Fruit fly (Drosophila melanogaster) whole organism, prepupa: Measurements from ENCODE around the gene CG1024.

Source experiments
- Blimp-1 ChIP-seq: fragments of 200-800 bp; sonication (Bioruptor generic); optimal IDR thresholded peaks from 3 replicates; lab custom pipeline; 2017; ENCODE audit warnings: missing biosample characterization, missing genetic modification characterization, mild to moderate bottlenecking, moderate library complexity, missing genetic modification reagents
- CG10631 ChIP-seq: fragments of 200-800 bp; sonication (Bioruptor generic); optimal IDR thresholded peaks from 2 replicates; lab custom pipeline; 2016; ENCODE audit warnings: missing biosample characterization, missing genetic modification characterization
- CG10669 ChIP-seq: fragments of 200-800 bp; sonication (Bioruptor generic); optimal IDR thresholded peaks from 3 replicates; lab custom pipeline; 2018; ENCODE audit warnings: missing biosample characterization, mild to moderate bottlenecking, missing genetic modification characterization, moderate library complexity
- CG11762 ChIP-seq: fragments of 200-800 bp; sonication (Bioruptor generic); optimal IDR thresholded peaks from 3 replicates; lab custom pipeline; 2016; ENCODE audit warnings: missing biosample characterization, missing genetic modification characterization; ENCODE audit not compliant: insufficient read depth
- CG11902 ChIP-seq: fragments of 200-800 bp; sonication (Bioruptor generic); optimal IDR thresholded peaks from 3 replicates; lab custom pipeline; 2016; ENCODE audit warnings: missing biosample characterization, missing genetic modification characterization
- CG15336 ChIP-seq: fragments of 200-800 bp; sonication (Bioruptor generic); IDR thresholded peaks from 2 replicates; pipeline ENCODE4 v1.3.6; 2022; ENCODE audit warnings: missing biosample characterization, missing genetic modification characterization
- CG16779 ChIP-seq: fragments of 200-800 bp; sonication (Bioruptor generic); optimal IDR thresholded peaks from 3 replicates; lab custom pipeline; 2017; ENCODE audit warnings: missing biosample characterization, mild to moderate bottlenecking, missing genetic modification characterization
- CG3032 ChIP-seq: fragments of 200-800 bp; optimal IDR thresholded peaks from 2 replicates; lab custom pipeline; 2019; ENCODE audit warnings: missing biosample characterization, mild to moderate bottlenecking, missing genetic modification characterization, moderate library complexity
- CG32006 ChIP-seq: fragments of 200-800 bp; sonication (Bioruptor generic); optimal IDR thresholded peaks from 3 replicates; lab custom pipeline; 2017; ENCODE audit warnings: missing biosample characterization, mild to moderate bottlenecking, missing genetic modification characterization
- CG6163 ChIP-seq: fragments of 200-800 bp; sonication (Bioruptor generic); IDR thresholded peaks from 3 replicates; pipeline ENCODE4 v1.3.6; 2022; ENCODE audit warnings: missing biosample characterization, missing genetic modification characterization
- CG6276 ChIP-seq: fragments of 200-800 bp; sonication (Bioruptor generic); optimal IDR thresholded peaks from 2 replicates; lab custom pipeline; 2017; ENCODE audit warnings: missing biosample characterization, mild to moderate bottlenecking, missing genetic modification characterization
- CG6792 ChIP-seq: fragments of 200-800 bp; sonication (Bioruptor generic); optimal IDR thresholded peaks from 3 replicates; lab custom pipeline; 2016; ENCODE audit warnings: missing biosample characterization, missing genetic modification characterization
- CG6808 ChIP-seq: fragments of 200-800 bp; sonication (Bioruptor generic); optimal IDR thresholded peaks from 3 replicates; lab custom pipeline; 2017; ENCODE audit warnings: missing biosample characterization, missing genetic modification characterization, mild to moderate bottlenecking, moderate library complexity, missing genetic modification reagents
- CG6854 ChIP-seq: fragments of 200-800 bp; sonication (Bioruptor generic); optimal IDR thresholded peaks from 2 replicates; lab custom pipeline; 2017; ENCODE audit warnings: missing biosample characterization, mild to moderate bottlenecking, missing genetic modification characterization
- CG7368 ChIP-seq: fragments of 200-800 bp; sonication (Bioruptor generic); optimal IDR thresholded peaks from 3 replicates; lab custom pipeline; 2016; ENCODE audit warnings: missing biosample characterization, missing genetic modification characterization
- CG8119 ChIP-seq: fragments of 200-800 bp; sonication (Bioruptor generic); IDR thresholded peaks from 3 replicates; pipeline ENCODE4 v1.3.6; 2022; ENCODE audit warnings: missing biosample characterization, missing genetic modification characterization
- CG8319 ChIP-seq: fragments of 200-800 bp; sonication (Bioruptor generic); optimal IDR thresholded peaks from 3 replicates; lab custom pipeline; 2016; ENCODE audit warnings: missing biosample characterization, missing genetic modification characterization
- CG8632 ChIP-seq: fragments of 200-800 bp; sonication (Bioruptor generic); optimal IDR thresholded peaks from 3 replicates; lab custom pipeline; 2016; ENCODE audit warnings: missing biosample characterization, missing genetic modification characterization
- CG9139 ChIP-seq: fragments of 200-800 bp; sonication (Bioruptor generic); optimal IDR thresholded peaks from 3 replicates; lab custom pipeline; 2017; ENCODE audit warnings: missing biosample characterization, mild to moderate bottlenecking, missing genetic modification characterization
- Eip75B ChIP-seq: fragments of 200-800 bp; sonication (Bioruptor generic); optimal IDR thresholded peaks from 3 replicates; lab custom pipeline; 2016; ENCODE audit warnings: missing biosample characterization, missing genetic modification characterization
- Eip78C ChIP-seq: fragments of 200-800 bp; sonication (Bioruptor generic); peaks from one replicate; lab custom pipeline; 2016; ENCODE audit warnings: missing biosample characterization, missing genetic modification characterization
- Eip93F ChIP-seq: fragments of 200-800 bp; sonication (Bioruptor generic); optimal IDR thresholded peaks from 2 replicates; lab custom pipeline; 2016; ENCODE audit warnings: missing biosample characterization, mild to moderate bottlenecking, missing genetic modification characterization
- Ets21C ChIP-seq: fragments of 200-800 bp; sonication (Bioruptor generic); optimal IDR thresholded peaks from 3 replicates; lab custom pipeline; 2016; ENCODE audit warnings: missing biosample characterization, missing genetic modification characterization
- Ets96B ChIP-seq: fragments of 200-800 bp; optimal IDR thresholded peaks from 2 replicates; lab custom pipeline; 2019; ENCODE audit warnings: missing biosample characterization, mild to moderate bottlenecking, missing genetic modification characterization, moderate library complexity
- Gug ChIP-seq: fragments of 200-800 bp; sonication (Bioruptor generic); IDR thresholded peaks from 2 replicates; pipeline ENCODE4 v1.3.6; 2022; ENCODE audit warnings: missing biosample characterization, missing genetic modification characterization
- Hr39 ChIP-seq: fragments of 200-800 bp; sonication (Bioruptor generic); optimal IDR thresholded peaks from 2 replicates; lab custom pipeline; 2016; ENCODE audit warnings: missing biosample characterization, missing genetic modification characterization
- Hr4 ChIP-seq: fragments of 200-800 bp; sonication (Bioruptor generic); optimal IDR thresholded peaks from 3 replicates; lab custom pipeline; 2016; ENCODE audit warnings: missing biosample characterization, missing genetic modification characterization
- OdsH ChIP-seq: fragments of 200-800 bp; sonication (Bioruptor generic); optimal IDR thresholded peaks from 3 replicates; lab custom pipeline; 2016; ENCODE audit warnings: missing biosample characterization, missing genetic modification characterization
- Sox102F ChIP-seq: fragments of 200-800 bp; sonication (Bioruptor generic); optimal IDR thresholded peaks from 2 replicates; lab custom pipeline; 2016; ENCODE audit warnings: missing biosample characterization, mild to moderate bottlenecking, missing genetic modification characterization
- Sox14 ChIP-seq: fragments of 200-800 bp; sonication (Bioruptor generic); optimal IDR thresholded peaks from 3 replicates; lab custom pipeline; 2016; ENCODE audit warnings: missing biosample characterization, missing genetic modification characterization
- Sox15 ChIP-seq: fragments of 200-800 bp; sonication (Bioruptor generic); optimal IDR thresholded peaks from 3 replicates; lab custom pipeline; 2016; ENCODE audit warnings: missing biosample characterization, missing genetic modification characterization
- achi ChIP-seq: fragments of 200-800 bp; sonication (Bioruptor generic); optimal IDR thresholded peaks from 3 replicates; lab custom pipeline; 2016; ENCODE audit warnings: missing biosample characterization, missing genetic modification characterization
- acj6 ChIP-seq: fragments of 200-800 bp; sonication (Bioruptor generic); optimal IDR thresholded peaks from 3 replicates; lab custom pipeline; 2016; ENCODE audit warnings: missing biosample characterization, missing genetic modification characterization
- dac ChIP-seq: fragments of 200-800 bp; sonication (Bioruptor generic); optimal IDR thresholded peaks from 2 replicates; lab custom pipeline; 2017; ENCODE audit warnings: missing biosample characterization, mild to moderate bottlenecking, missing genetic modification characterization
- eg ChIP-seq: fragments of 200-800 bp; sonication (Bioruptor generic); IDR thresholded peaks from 3 replicates; pipeline ENCODE4 v1.3.6; 2022; ENCODE audit warnings: missing biosample characterization, missing genetic modification characterization
- esn ChIP-seq: fragments of 200-800 bp; sonication (Bioruptor generic); optimal IDR thresholded peaks from 2 replicates; lab custom pipeline; 2016; ENCODE audit warnings: missing biosample characterization, mild to moderate bottlenecking, missing genetic modification characterization, moderate library complexity
- fd59A ChIP-seq: fragments of 200-800 bp; sonication (Bioruptor generic); optimal IDR thresholded peaks from 2 replicates; lab custom pipeline; 2017; ENCODE audit warnings: missing biosample characterization, mild to moderate bottlenecking, missing genetic modification characterization, missing genetic modification reagents
- fd85E ChIP-seq: fragments of 200-800 bp; sonication (Bioruptor generic); optimal IDR thresholded peaks from 3 replicates; lab custom pipeline; 2016; ENCODE audit warnings: missing biosample characterization, missing genetic modification characterization
- fkh ChIP-seq: fragments of 200-800 bp; sonication (Bioruptor generic); optimal IDR thresholded peaks from 3 replicates; lab custom pipeline; 2017; ENCODE audit warnings: missing biosample characterization, mild to moderate bottlenecking, missing genetic modification characterization, moderate library complexity
- lz ChIP-seq: fragments of 200-800 bp; sonication (Bioruptor generic); optimal IDR thresholded peaks from 3 replicates; lab custom pipeline; 2016; ENCODE audit warnings: missing biosample characterization, missing genetic modification characterization
- net ChIP-seq: fragments of 200-800 bp; sonication (Bioruptor generic); optimal IDR thresholded peaks from 3 replicates; lab custom pipeline; 2016; ENCODE audit warnings: missing biosample characterization, missing genetic modification characterization
- salr ChIP-seq, 2 experiments: fragments of 200-800 bp; sonication (Bioruptor generic); optimal IDR thresholded peaks; 3 replicates each; lab custom pipeline; 2016 to 2018; ENCODE audit warnings: missing biosample characterization in 2 of 2, missing genetic modification characterization in 2 of 2, mild to moderate bottlenecking in 1 of 2
- ss ChIP-seq, 2 experiments: fragments of 200-800 bp; sonication (Bioruptor generic); optimal IDR thresholded peaks; 2 replicates in 1 of 2; 3 replicates in 1 of 2; lab custom pipeline; 2017 to 2018; ENCODE audit warnings: mild to moderate bottlenecking in 2 of 2, missing biosample characterization in 2 of 2, missing genetic modification characterization in 2 of 2, moderate library complexity in 1 of 2
- svp ChIP-seq: fragments of 200-800 bp; sonication (Bioruptor generic); peaks from one replicate; lab custom pipeline; 2016; ENCODE audit warnings: missing biosample characterization, missing genetic modification characterization
- topi ChIP-seq: fragments of 200-800 bp; sonication (Bioruptor generic); optimal IDR thresholded peaks from 3 replicates; lab custom pipeline; 2016; ENCODE audit warnings: missing biosample characterization, missing genetic modification characterization
- vri ChIP-seq: fragments of 200-800 bp; sonication (Bioruptor generic); optimal IDR thresholded peaks from 3 replicates; lab custom pipeline; 2016; ENCODE audit warnings: missing biosample characterization, mild to moderate bottlenecking, missing genetic modification characterization

CG1024 gene

DNA sequence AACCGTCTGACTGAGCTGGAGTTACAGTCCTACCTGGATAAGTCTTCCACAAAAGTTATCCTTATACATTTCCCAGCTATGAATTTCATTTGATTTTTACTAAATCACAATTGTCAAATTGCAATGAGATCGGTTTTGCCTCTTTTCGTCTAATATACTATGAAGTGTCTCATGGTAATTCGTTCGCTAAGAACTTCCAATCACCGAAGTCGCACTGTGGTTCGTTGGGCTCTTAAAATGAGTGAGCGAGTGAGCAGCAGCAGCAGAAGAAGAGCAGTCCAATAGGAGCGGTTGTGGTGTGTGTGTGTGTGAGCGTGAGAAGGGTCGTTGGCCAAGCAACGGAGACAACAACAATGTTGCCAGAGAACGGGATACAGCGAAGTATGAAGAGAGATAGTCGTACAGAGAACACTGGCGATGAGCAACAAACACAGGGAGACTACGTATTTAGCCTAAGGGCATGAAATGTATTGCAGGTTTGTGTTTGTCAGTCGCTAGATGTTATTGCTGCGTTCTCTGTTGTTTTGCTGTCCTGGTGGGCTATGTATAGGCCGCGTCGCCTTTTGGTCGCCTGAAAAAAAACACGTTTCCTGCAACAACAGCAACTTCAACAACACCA lies 44.0 kb upstream of the CG1024 start (continued):
- peak; percentile 98 for TF ChIP-seq acj6
- TF ChIP-seq CG8319 (GFP tag; lab: Kevin White, UChicago): peak; percentile 97
- peak; percentile 97 for TF ChIP-seq achi (GFP tag; lab: Kevin White, UChicago)
- TF ChIP-seq CG9139: peak; percentile 90
- peak; percentile 96 for TF ChIP-seq fd59A (GFP tag; lab: Kevin White, UChicago)
- peak; percentile 72 for TF ChIP-seq dac (GFP tag; lab: Kevin White, UChicago)
- TF ChIP-seq eg (GFP tag; lab: Robert Waterston, UW): peak; percentile 92
- TF ChIP-seq CG11902: peak; percentile 98
- TF ChIP-seq net (GFP tag; lab: Kevin White, UChicago): peak; percentile 97

DNA sequence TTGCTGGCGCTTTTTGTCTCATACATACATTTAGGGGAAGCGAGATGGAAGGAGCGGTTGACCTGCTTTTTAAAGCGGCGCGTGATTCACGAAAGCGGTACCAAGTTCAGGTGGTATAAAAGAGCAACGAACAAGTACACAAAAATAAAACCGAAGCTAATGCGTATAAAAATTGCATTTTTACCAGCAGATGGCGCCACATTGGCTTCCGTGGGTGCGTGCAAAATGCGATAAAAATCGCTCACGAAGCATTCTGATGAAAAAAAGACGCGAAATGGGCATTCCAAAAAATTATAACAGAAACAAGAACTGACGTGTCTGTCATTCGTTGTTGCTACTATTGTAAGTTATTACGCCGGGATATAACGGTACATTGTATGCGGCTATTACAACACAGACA lies 43.0 kb upstream of the CG1024 start:
- peak; percentile 31 for TF ChIP-seq vri (GFP tag; lab: Kevin White, UChicago)
- TF ChIP-seq Eip75B: peak; percentile 45
- no peak for TF ChIP-seq CG15336 (GFP tag; lab: Robert Waterston, UW)
- TF ChIP-seq ss (GFP tag; optimal IDR thresholded peaks at IDR 0.05; lab: Kevin White, UChicago): peak in 1 of 2 experiments; percentile 45
- TF ChIP-seq Sox14 (GFP tag; lab: Kevin White, UChicago): peak; percentile 1
- peak; percentile 66 for TF ChIP-seq svp (GFP tag; lab: Kevin White, UChicago)
- no peak for TF ChIP-seq CG9139
- TF ChIP-seq Eip78C (GFP tag; lab: Kevin White, UChicago): peak; percentile 37
- 0 out of 3 replicates have a peak, but pooled peaks have one; percentile 29 for TF ChIP-seq CG6163
- no peak for TF ChIP-seq CG7368 (GFP tag; lab: Kevin White, UChicago)
- TF ChIP-seq, all 60 proteins: peak for 7

DNA sequence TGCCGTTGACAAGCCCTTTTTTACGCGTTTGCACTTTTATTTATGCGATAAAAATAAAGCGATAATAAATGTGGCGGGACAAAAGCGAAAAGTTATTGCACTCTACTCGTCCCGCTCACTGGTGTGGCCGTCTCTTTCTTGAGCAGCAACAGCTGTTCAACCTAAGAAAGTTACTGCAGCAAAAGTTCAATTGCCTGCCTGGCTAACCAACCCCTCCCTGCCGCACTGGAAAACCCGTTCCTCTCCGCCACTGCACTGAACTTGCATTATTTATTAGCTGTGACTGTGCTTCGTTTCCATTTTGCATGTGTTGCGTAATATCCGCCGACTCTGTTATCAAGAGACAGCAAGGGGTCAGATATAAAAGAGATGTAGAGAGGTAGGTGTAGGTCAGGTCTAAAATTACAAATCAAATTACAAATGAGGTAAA lies 41.6 kb upstream of the CG1024 start:
- TF ChIP-seq CG10631 (GFP tag; lab: Kevin White, UChicago): no peak
- TF ChIP-seq Gug (GFP tag; lab: Robert Waterston, UW): no peak
- TF ChIP-seq CG6276 (GFP tag; lab: Kevin White, UChicago): peak; percentile 13
- TF ChIP-seq CG3032 (tag; lab: Kevin White, UChicago): no peak
- no peak for TF ChIP-seq CG32006 (GFP tag; lab: Kevin White, UChicago)
- TF ChIP-seq vri (GFP tag; lab: Kevin White, UChicago): peak; percentile 97
- TF ChIP-seq CG11902: no peak
- TF ChIP-seq fd85E (GFP tag; lab: Kevin White, UChicago): no peak
- TF ChIP-seq Sox14 (GFP tag; lab: Kevin White, UChicago): peak; percentile 59
- no peak for TF ChIP-seq salr (GFP tag; optimal IDR thresholded peaks at IDR 0.05; lab: Kevin White, UChicago)
- TF ChIP-seq eg (GFP tag; lab: Robert Waterston, UW): no peak
- no peak for TF ChIP-seq Ets96B
- no peak for TF ChIP-seq CG8632 (GFP tag; lab: Kevin White, UChicago)
- TF ChIP-seq Eip78C (GFP tag; lab: Kevin White, UChicago): peak; percentile 63
- no peak for TF ChIP-seq Eip93F (GFP tag; lab: Kevin White, UChicago)
- peak; percentile 5 for TF ChIP-seq esn (GFP tag; lab: Kevin White, UChicago)
- no peak for TF ChIP-seq CG6808 (GFP tag; lab: Kevin White, UChicago)
- no peak for TF ChIP-seq OdsH (GFP tag; lab: Kevin White, UChicago)
- TF ChIP-seq Sox15 (GFP tag; lab: Kevin White, UChicago): no peak
- no peak for TF ChIP-seq CG16779 (tag; lab: Kevin White, UChicago)
- TF ChIP-seq Sox102F (GFP tag; lab: Kevin White, UChicago): peak; percentile 9
- no peak for TF ChIP-seq CG7368 (GFP tag; lab: Kevin White, UChicago)
- no peak for TF ChIP-seq CG11762
- no peak for TF ChIP-seq Ets21C (GFP tag; lab: Kevin White, UChicago)
- TF ChIP-seq CG6792: no peak
- TF ChIP-seq svp (GFP tag; lab: Kevin White, UChicago): peak; percentile 73
- no peak for TF ChIP-seq ss (GFP tag; optimal IDR thresholded peaks at IDR 0.05; lab: Kevin White, UChicago)
- no peak for TF ChIP-seq fd59A (GFP tag; lab: Kevin White, UChicago)
- no peak for TF ChIP-seq CG9139
- TF ChIP-seq lz (GFP tag; lab: Kevin White, UChicago): no peak
- TF ChIP-seq CG8119 (GFP tag; lab: Robert Waterston, UW): peak; percentile 50; the same call in 1 of the 3 replicates
- 0 out of 2 replicates have a peak, but pooled peaks have one; percentile 8 for TF ChIP-seq CG15336 (GFP tag; lab: Robert Waterston, UW)
- TF ChIP-seq topi (GFP tag; lab: Kevin White, UChicago): peak; percentile 15
- peak; percentile 3 for TF ChIP-seq CG6854 (GFP tag; lab: Kevin White, UChicago)
- no peak for TF ChIP-seq Hr39 (GFP tag; lab: Kevin White, UChicago)
- TF ChIP-seq Blimp-1 (GFP tag; lab: Kevin White, UChicago): peak; percentile 63
- no peak for TF ChIP-seq CG10669
- TF ChIP-seq fkh (GFP tag; lab: Kevin White, UChicago): no peak
- no peak for TF ChIP-seq Hr4 (GFP tag; lab: Kevin White, UChicago)
